Worm (Caenorhabditis elegans) whole organism, young adult: Measurements from ENCODE around the gene arf-5.

ENCODE experiments used
- B0019.2 ChIP-seq: fragments of 200-800 bp; sonication (Bioruptor generic); conservative IDR thresholded peaks from 2 replicates; pipeline ENCODE4 v1.3.6; 2022; ENCODE audit warnings: missing genetic modification reagents, missing genetic modification characterization, missing compliant biosample characterization
- C06A6.2 ChIP-seq: fragments of 200-800 bp; sonication (Bioruptor generic); conservative IDR thresholded peaks from 2 replicates; pipeline ENCODE4 v1.3.6; 2022; ENCODE audit warnings: missing genetic modification characterization, missing compliant biosample characterization
- T26A5.8 ChIP-seq: sonication (generic microtip); optimal IDR thresholded peaks from 2 replicates; lab custom pipeline; 2016; ENCODE audit warnings: missing genetic modification characterization, missing compliant biosample characterization
- ama-1 ChIP-seq, 3 experiments: fragments of 150-350 bp in 1 of 3; sonication (generic microtip) in 2 of 3; optimal IDR thresholded peaks; 2 replicates each; lab custom pipeline; 2014 to 2018; ENCODE audit warnings: missing biosample characterization in 2 of 3, missing genetic modification characterization in 2 of 3, missing genetic modification reagents in 2 of 3
- bed-2 ChIP-seq: fragments of 200-800 bp; sonication (Bioruptor generic); IDR thresholded peaks from 2 replicates; pipeline ENCODE4 v1.3.6; 2022; ENCODE audit warnings: missing genetic modification reagents, missing genetic modification characterization, missing compliant biosample characterization
- dpl-1 ChIP-seq: fragments of 150-350 bp; optimal IDR thresholded peaks from 2 replicates; lab custom pipeline; 2014; ENCODE audit warnings: missing biosample characterization, missing genetic modification reagents, missing genetic modification characterization
- egrh-3 ChIP-seq: fragments of 200-800 bp; sonication (Bioruptor generic); IDR thresholded peaks from 2 replicates; pipeline ENCODE4 v1.3.6; 2022; ENCODE audit warnings: missing genetic modification reagents, missing genetic modification characterization, missing compliant biosample characterization
- lag-1 ChIP-seq: fragments of 200-800 bp; sonication (Bioruptor generic); IDR thresholded peaks from 2 replicates; pipeline ENCODE4 v1.3.6; 2022; ENCODE audit warnings: missing genetic modification reagents, missing genetic modification characterization, missing compliant biosample characterization
- nhr-90 ChIP-seq: sonication (generic microtip); optimal IDR thresholded peaks from 2 replicates; lab custom pipeline; 2016; ENCODE audit warnings: missing genotype, mild to moderate bottlenecking, missing genetic modification characterization, missing compliant biosample characterization
- sea-2 ChIP-seq: fragments of 200-800 bp; sonication (Bioruptor generic); IDR thresholded peaks from 2 replicates; pipeline ENCODE4 v1.3.6; 2022; ENCODE audit warnings: missing genetic modification characterization, missing compliant biosample characterization
- unc-130 ChIP-seq: sonication (generic microtip); optimal IDR thresholded peaks from 2 replicates; lab custom pipeline; 2016; ENCODE audit warnings: missing genetic modification reagents, missing genetic modification characterization, missing compliant biosample characterization
- ztf-25 ChIP-seq: fragments of 200-800 bp; sonication (Bioruptor generic); IDR thresholded peaks from 2 replicates; pipeline ENCODE4 v1.3.6; 2022; ENCODE audit warnings: missing genetic modification reagents, missing genetic modification characterization, missing compliant biosample characterization

ce11 chrIV:8032135-8032915, 50.0 kb downstream of the arf-5 start:
- TF ChIP-seq ama-1 (optimal IDR thresholded peaks at IDR 0.05; lab: Kevin White, UChicago) (no peak), ama-1 (GFP tag; optimal IDR thresholded peaks at IDR 0.05; lab: Kevin White, UChicago) (no peak), bed-2 (GFP tag; lab: Robert Waterston, UW) (no peak), lag-1 (GFP tag; lab: Robert Waterston, UW) (no peak), unc-130 (GFP tag; lab: Kevin White, UChicago) (no peak), ztf-25 (GFP tag; lab: Robert Waterston, UW) (no peak), T26A5.8 (no peak), egrh-3 (GFP tag; lab: Robert Waterston, UW) (no peak), C06A6.2 (GFP tag; lab: Robert Waterston, UW) (no peak), nhr-90 (tag; lab: Kevin White, UChicago) (no peak), B0019.2 (no peak), dpl-1 (GFP tag; lab: Kevin White, UChicago) (no peak), sea-2 (GFP tag; lab: Robert Waterston, UW) (no peak)
